Fruit fly (Drosophila melanogaster) whole organism, embryonic: Measurements from ENCODE around the gene CG9130.
A peak's percentile ranks its signal among the peaks of the same experiment; 100 is the strongest.
"Not testable (repeated sequence)": the region's sequence is repeated elsewhere in the genome, so short reads cannot be mapped to it uniquely, and the experiment has no call there.

Experiments used
- CG11085 ChIP-seq: fragments of 200-800 bp; sonication (Bioruptor generic); IDR thresholded peaks from 2 replicates; pipeline ENCODE4 v1.3.6; 2022; ENCODE audit warnings: missing biosample characterization, missing genetic modification characterization
- CG11247 ChIP-seq: fragments of 200-800 bp; sonication (Bioruptor generic); IDR thresholded peaks from 2 replicates; pipeline ENCODE4 v1.3.6; 2022; ENCODE audit warnings: missing biosample characterization, missing genetic modification characterization
- CG12236 ChIP-seq: fragments of 200-800 bp; sonication (Bioruptor generic); optimal IDR thresholded peaks from 2 replicates; lab custom pipeline; 2016; ENCODE audit warnings: missing biosample characterization, missing genetic modification characterization
- CG13424 ChIP-seq: fragments of 200-800 bp; sonication (Bioruptor generic); optimal IDR thresholded peaks from 2 replicates; lab custom pipeline; 2019; ENCODE audit warnings: missing biosample characterization, mild to moderate bottlenecking, missing genetic modification characterization, moderate library complexity
- CG14050 ChIP-seq: fragments of 200-800 bp; sonication (Bioruptor generic); IDR thresholded peaks from 3 replicates; pipeline ENCODE4 v1.3.6; 2022; ENCODE audit warnings: missing biosample characterization, missing genetic modification characterization
- CG15011 ChIP-seq: fragments of 200-800 bp; sonication (Bioruptor generic); optimal IDR thresholded peaks from 3 replicates; lab custom pipeline; 2018; ENCODE audit warnings: missing biosample characterization, mild to moderate bottlenecking, missing genetic modification characterization
- CG15696 ChIP-seq: fragments of 200-800 bp; sonication (Bioruptor generic); optimal IDR thresholded peaks from 2 replicates; lab custom pipeline; 2019; ENCODE audit warnings: missing biosample characterization, mild to moderate bottlenecking, missing genetic modification characterization, moderate library complexity
- CG17612 ChIP-seq: fragments of 200-800 bp; sonication (Bioruptor generic); IDR thresholded peaks from 2 replicates; pipeline ENCODE4 v1.3.6; 2022; ENCODE audit warnings: missing biosample characterization, missing genetic modification characterization
- CG18011 ChIP-seq: fragments of 200-800 bp; sonication (Bioruptor generic); optimal IDR thresholded peaks from 2 replicates; lab custom pipeline; 2017; ENCODE audit warnings: missing biosample characterization, missing genetic modification characterization, mild to moderate bottlenecking, moderate library complexity, missing genotype
- CG4282 ChIP-seq: fragments of 200-800 bp; sonication (Bioruptor generic); optimal IDR thresholded peaks from 2 replicates; lab custom pipeline; 2016; ENCODE audit warnings: missing biosample characterization, missing genetic modification characterization
- CG7372 ChIP-seq: fragments of 200-800 bp; sonication (Bioruptor generic); IDR thresholded peaks from 2 replicates; pipeline ENCODE4 v1.3.6; 2022; ENCODE audit warnings: missing biosample characterization, missing genetic modification characterization
- CG9437 ChIP-seq: fragments of 200-800 bp; sonication (Bioruptor generic); optimal IDR thresholded peaks from 2 replicates; lab custom pipeline; 2018; ENCODE audit warnings: missing biosample characterization, mild to moderate bottlenecking, missing genetic modification characterization
- D19B ChIP-seq: fragments of 200-800 bp; sonication (Bioruptor generic); optimal IDR thresholded peaks from 2 replicates; lab custom pipeline; 2017; ENCODE audit warnings: missing biosample characterization, mild to moderate bottlenecking, missing genetic modification characterization
- Deaf1 ChIP-seq: fragments of 200-800 bp; optimal IDR thresholded peaks from 3 replicates; lab custom pipeline; 2019; ENCODE audit warnings: missing biosample characterization, mild to moderate bottlenecking, missing genetic modification characterization, moderate library complexity
- Doc3 ChIP-seq: fragments of 200-800 bp; sonication (Bioruptor generic); IDR thresholded peaks from 3 replicates; pipeline ENCODE4 v1.3.6; 2022; ENCODE audit warnings: missing biosample characterization, missing genetic modification characterization; ENCODE audit not compliant: partially characterized antibody
- Hey ChIP-seq: fragments of 200-800 bp; sonication (Bioruptor generic); optimal IDR thresholded peaks from 3 replicates; lab custom pipeline; 2018; ENCODE audit warnings: missing biosample characterization, mild to moderate bottlenecking, missing genetic modification characterization
- Hsf ChIP-seq: fragments of 200-800 bp; sonication (Bioruptor generic); optimal IDR thresholded peaks from 3 replicates; lab custom pipeline; 2016; ENCODE audit warnings: missing biosample characterization, missing genetic modification characterization
- Pdp1 ChIP-seq, 2 experiments: fragments of 200-800 bp; sonication (Bioruptor generic); optimal IDR thresholded peaks; 3 replicates each; lab custom pipeline; 2016; ENCODE audit warnings: missing biosample characterization in 2 of 2, missing genetic modification characterization in 2 of 2, mild to moderate bottlenecking in 1 of 2, moderate library complexity in 1 of 2
- Sox100B ChIP-seq: fragments of 200-800 bp; sonication (Bioruptor generic); optimal IDR thresholded peaks from 3 replicates; lab custom pipeline; 2018; ENCODE audit warnings: missing biosample characterization, mild to moderate bottlenecking, missing genetic modification characterization
- Sry-β ChIP-seq: fragments of 200-800 bp; sonication (Bioruptor generic); optimal IDR thresholded peaks from 2 replicates; lab custom pipeline; 2018; ENCODE audit warnings: missing biosample characterization, mild to moderate bottlenecking, missing genetic modification characterization, moderate library complexity
- aop ChIP-seq: fragments of 200-800 bp; sonication (Bioruptor generic); IDR thresholded peaks from 2 replicates; pipeline ENCODE4 v1.3.6; 2022; ENCODE audit warnings: missing biosample characterization, missing genetic modification characterization
- croc ChIP-seq: fragments of 200-800 bp; sonication (Bioruptor generic); conservative IDR thresholded peaks from 3 replicates; pipeline ENCODE4 v1.3.6; 2022; ENCODE audit warnings: missing biosample characterization, missing genetic modification characterization
- disco-r ChIP-seq: fragments of 200-800 bp; sonication (Bioruptor generic); optimal IDR thresholded peaks from 2 replicates; lab custom pipeline; 2016; ENCODE audit warnings: missing biosample characterization, missing genetic modification characterization
- emc ChIP-seq: fragments of 200-800 bp; sonication (Bioruptor generic); optimal IDR thresholded peaks from 2 replicates; lab custom pipeline; 2016; ENCODE audit warnings: missing biosample characterization, missing genetic modification characterization
- ftz-f1 ChIP-seq: fragments of 200-800 bp; sonication (Bioruptor generic); optimal IDR thresholded peaks from 2 replicates; lab custom pipeline; 2016; ENCODE audit warnings: missing biosample characterization, missing genetic modification characterization
- hth ChIP-seq: fragments of >200 bp; optimal IDR thresholded peaks from 2 replicates; lab custom pipeline; 2017; ENCODE audit warnings: inconsistent platforms
- maf-S ChIP-seq: fragments of 200-800 bp; sonication (Bioruptor generic); optimal IDR thresholded peaks from 2 replicates; lab custom pipeline; 2016; ENCODE audit warnings: missing biosample characterization, missing genetic modification characterization
- nau ChIP-seq: fragments of 200-800 bp; sonication (Bioruptor generic); optimal IDR thresholded peaks from 3 replicates; lab custom pipeline; 2017; ENCODE audit warnings: missing biosample characterization, mild to moderate bottlenecking, missing genetic modification characterization, missing genetic modification reagents
- otp ChIP-seq: fragments of 200-800 bp; sonication (Bioruptor generic); IDR thresholded peaks from 3 replicates; pipeline ENCODE4, ENCODE4 v1.3.6; 2022; ENCODE audit warnings: missing biosample characterization, missing genetic modification characterization
- pros ChIP-seq: fragments of 200-800 bp; sonication (Bioruptor generic); optimal IDR thresholded peaks from 3 replicates; lab custom pipeline; 2019; ENCODE audit warnings: missing biosample characterization, mild to moderate bottlenecking, missing genetic modification characterization, moderate library complexity
- pzg ChIP-seq: fragments of 200-800 bp; sonication (Bioruptor generic); optimal IDR thresholded peaks from 3 replicates; lab custom pipeline; 2018; ENCODE audit warnings: missing biosample characterization, mild to moderate bottlenecking, missing genetic modification characterization, moderate library complexity
- scrt ChIP-seq: fragments of 200-800 bp; sonication (Bioruptor generic); optimal IDR thresholded peaks from 2 replicates; lab custom pipeline; 2018; ENCODE audit warnings: missing biosample characterization, mild to moderate bottlenecking, missing genetic modification characterization, moderate library complexity
- wor ChIP-seq: fragments of 200-800 bp; sonication (Bioruptor generic); IDR thresholded peaks from 2 replicates; pipeline ENCODE4 v1.3.6; 2022; ENCODE audit warnings: missing biosample characterization, missing genetic modification characterization
- z ChIP-seq: fragments of 200-800 bp; sonication (Bioruptor generic); IDR thresholded peaks from 3 replicates; pipeline ENCODE4 v1.3.6; 2022; ENCODE audit warnings: missing biosample characterization, missing genetic modification characterization

The CG9130 gene

dm6 chr3L:1235426-1235825, 16.4 kb upstream of the CG9130 start, which contains the start of gene galene (continued):
- TF ChIP-seq croc (no peak), pzg (no peak), CG13424 (no peak), D19B (GFP tag; lab: Kevin White, UChicago) (no peak), nau (GFP tag; lab: Kevin White, UChicago) (no peak), CG9437 (GFP tag; lab: Kevin White, UChicago) (no peak), CG11085 (GFP tag; lab: Robert Waterston, UW) (no peak), aop (GFP tag; lab: Robert Waterston, UW) (peak; percentile 16; the same call in 1 of the 2 replicates), ftz-f1 (no peak), CG4282 (GFP tag; lab: Kevin White, UChicago) (no peak), Deaf1 (tag; lab: Kevin White, UChicago) (peak; percentile 70), CG15696 (tag; lab: Kevin White, UChicago) (no peak)

dm6 chr3L:1238219-1238618, 13.6 kb upstream of the CG9130 start, which contains the start of gene CG9192:
TSS of gene CG9192 (minus strand) at chr3L:1238319.
- TF ChIP-seq CG14050 (GFP tag; lab: Robert Waterston, UW) (no peak), emc (GFP tag; lab: Kevin White, UChicago) (no peak), CG15011 (GFP tag; lab: Kevin White, UChicago) (no peak), Hsf (GFP tag; lab: Kevin White, UChicago) (no peak), wor (GFP tag; lab: Robert Waterston, UW) (no peak), maf-S (GFP tag; lab: Kevin White, UChicago) (no peak), disco-r (GFP tag; lab: Kevin White, UChicago) (no peak), hth (lab: Kevin White, UChicago) (no peak), Sry-β (GFP tag; lab: Kevin White, UChicago) (no peak), Sox100B (GFP tag; lab: Kevin White, UChicago) (no peak), CG7372 (GFP tag; lab: Robert Waterston, UW) (no peak), CG12236 (GFP tag; lab: Kevin White, UChicago) (no peak), CG11247 (0 out of 2 replicates have a peak, but pooled peaks have one; percentile 27), z (no peak), Deaf1 (tag; lab: Kevin White, UChicago) (peak; percentile 43), Pdp1 (GFP tag; optimal IDR thresholded peaks at IDR 0.05; lab: Kevin White, UChicago) (peak in 1 of 2 experiments; percentile 84), Doc3 (no peak), Hey (tag; lab: Kevin White, UChicago) (no peak)

- not testable (repeated sequence) for TF ChIP-seq CG17612; otp (GFP tag; lab: Robert Waterston, UW); pros (GFP tag; lab: Kevin White, UChicago)
Observed at dm6 chr3L:1245810-1246209, 6.0 kb upstream of the CG9130 start, which contains the start of gene Klp61F. TSS of gene Klp61F (minus strand) at chr3L:1245910.

dm6 chr3L:1246823-1247222, 5.0 kb upstream of the CG9130 start, which contains the start of gene CG32318:
TSS of gene CG32318 (minus strand) at chr3L:1246923.
- TF ChIP-seq CG4282, scrt, CG18011 (GFP tag; lab: Kevin White, UChicago): not testable (repeated sequence)
